Worm (Caenorhabditis elegans) whole organism, late embryonic: ENCODE data around the gene ptr-4.

ENCODE experiments used
- C38D4.7 ChIP-seq: fragments of 200-800 bp; sonication (Bioruptor generic); optimal IDR thresholded peaks from 2 replicates; lab custom pipeline; 2018; ENCODE audit warnings: mild to moderate bottlenecking, missing genetic modification characterization, moderate library complexity, missing compliant biosample characterization
- K09A11.1 ChIP-seq: sonication (generic microtip); optimal IDR thresholded peaks from 2 replicates; lab custom pipeline; 2017; ENCODE audit warnings: antibody characterized with exemption, mild to moderate bottlenecking, missing genetic modification characterization, missing compliant biosample characterization; ENCODE audit not compliant: insufficient read depth
- T23F11.4 ChIP-seq: fragments of 200-800 bp; sonication (Bioruptor generic); optimal IDR thresholded peaks from 2 replicates; lab custom pipeline; 2018; ENCODE audit warnings: mild to moderate bottlenecking, missing genetic modification characterization, missing compliant biosample characterization
- ahr-1 ChIP-seq: sonication (generic microtip); optimal IDR thresholded peaks from 2 replicates; lab custom pipeline; 2016; ENCODE audit warnings: missing genetic modification characterization, missing compliant biosample characterization
- ceh-18 ChIP-seq: sonication (generic microtip); optimal IDR thresholded peaks from 2 replicates; lab custom pipeline; 2016; ENCODE audit warnings: missing genetic modification characterization, missing compliant biosample characterization
- ceh-19 ChIP-seq: fragments of 200-800 bp; sonication (Bioruptor generic); optimal IDR thresholded peaks from 2 replicates; lab custom pipeline; 2018; ENCODE audit warnings: mild to moderate bottlenecking, missing genetic modification characterization, missing compliant biosample characterization
- ceh-22 ChIP-seq: sonication (generic microtip); optimal IDR thresholded peaks from 2 replicates; lab custom pipeline; 2017; ENCODE audit warnings: missing biosample characterization, missing genetic modification characterization
- ceh-24 ChIP-seq: sonication (generic microtip); optimal IDR thresholded peaks from 2 replicates; lab custom pipeline; 2016; ENCODE audit warnings: mild to moderate bottlenecking, missing genetic modification characterization, missing compliant biosample characterization
- ceh-34 ChIP-seq: sonication (generic microtip); optimal IDR thresholded peaks from 2 replicates; lab custom pipeline; 2016; ENCODE audit warnings: mild to moderate bottlenecking, missing genetic modification characterization, missing compliant biosample characterization
- ceh-45 ChIP-seq: fragments of 200-800 bp; sonication (Bioruptor generic); IDR thresholded peaks from 2 replicates; pipeline ENCODE4 v1.3.6; 2022; ENCODE audit warnings: missing genetic modification reagents, missing genetic modification characterization, missing compliant biosample characterization
- ceh-6 ChIP-seq: fragments of 200-800 bp; sonication (Bioruptor generic); optimal IDR thresholded peaks from 2 replicates; lab custom pipeline; 2018; ENCODE audit warnings: mild to moderate bottlenecking, missing genetic modification characterization, missing compliant biosample characterization
- ceh-9 ChIP-seq: sonication (generic microtip); optimal IDR thresholded peaks from 2 replicates; lab custom pipeline; 2016; ENCODE audit warnings: mild to moderate bottlenecking, missing genetic modification characterization, inconsistent platforms, missing compliant biosample characterization
- che-1 ChIP-seq: sonication (generic microtip); optimal IDR thresholded peaks from 2 replicates; lab custom pipeline; 2016; ENCODE audit warnings: mild to moderate bottlenecking, missing genetic modification characterization, missing compliant biosample characterization
- dve-1 ChIP-seq: sonication (generic microtip); optimal IDR thresholded peaks from 2 replicates; lab custom pipeline; 2017; ENCODE audit warnings: antibody characterized with exemption, mild to moderate bottlenecking, missing genetic modification characterization, missing compliant biosample characterization
- elt-4 ChIP-seq: sonication (generic microtip); optimal IDR thresholded peaks from 2 replicates; lab custom pipeline; 2016; ENCODE audit warnings: missing genetic modification characterization, missing compliant biosample characterization
- eyg-1 ChIP-seq: sonication (generic microtip); optimal IDR thresholded peaks from 2 replicates; lab custom pipeline; 2016; ENCODE audit warnings: missing genotype, missing genetic modification characterization, missing compliant biosample characterization
- fax-1 ChIP-seq: sonication (generic microtip); optimal IDR thresholded peaks from 2 replicates; lab custom pipeline; 2016; ENCODE audit warnings: missing genotype, missing genetic modification characterization, missing compliant biosample characterization
- fkh-10 ChIP-seq: fragments of 150-350 bp; optimal IDR thresholded peaks from 2 replicates; lab custom pipeline; 2014; ENCODE audit warnings: missing biosample characterization, missing genetic modification reagents, missing genetic modification characterization
- fkh-6 ChIP-seq: sonication (generic microtip); optimal IDR thresholded peaks from 2 replicates; lab custom pipeline; 2016; ENCODE audit warnings: missing genetic modification characterization, missing compliant biosample characterization
- gmeb-2 ChIP-seq: sonication (generic microtip); optimal IDR thresholded peaks from 2 replicates; lab custom pipeline; 2016; ENCODE audit warnings: missing genetic modification characterization, inconsistent platforms, missing compliant biosample characterization
- hlh-13 ChIP-seq: fragments of 200-800 bp; sonication (Bioruptor generic); optimal IDR thresholded peaks from 2 replicates; lab custom pipeline; 2018; ENCODE audit warnings: mild to moderate bottlenecking, missing genetic modification characterization, missing compliant biosample characterization
- hlh-15 ChIP-seq: sonication (generic microtip); optimal IDR thresholded peaks from 2 replicates; lab custom pipeline; 2016; ENCODE audit warnings: missing genetic modification characterization, missing compliant biosample characterization
- hlh-30 ChIP-seq: sonication (generic microtip); optimal IDR thresholded peaks from 2 replicates; lab custom pipeline; 2017; ENCODE audit warnings: antibody characterized with exemption, missing genetic modification characterization, missing compliant biosample characterization; ENCODE audit not compliant: insufficient read depth
- hlh-8 ChIP-seq: sonication (generic microtip); optimal IDR thresholded peaks from 2 replicates; lab custom pipeline; 2016; ENCODE audit warnings: missing genotype, missing genetic modification characterization, missing compliant biosample characterization
- lim-6 ChIP-seq: sonication (generic microtip); optimal IDR thresholded peaks from 2 replicates; lab custom pipeline; 2016; ENCODE audit warnings: missing genetic modification characterization, missing compliant biosample characterization
- mec-3 ChIP-seq: sonication (generic microtip); optimal IDR thresholded peaks from 2 replicates; lab custom pipeline; 2016; ENCODE audit warnings: borderline replicate concordance, missing genetic modification characterization, missing compliant biosample characterization
- nfya-1 ChIP-seq: sonication (generic microtip); optimal IDR thresholded peaks from 2 replicates; lab custom pipeline; 2017; ENCODE audit warnings: missing genetic modification characterization, mild to moderate bottlenecking, missing compliant biosample characterization, antibody characterized with exemption, moderate library complexity
- nhr-11 ChIP-seq: fragments of 150-350 bp; optimal IDR thresholded peaks from 2 replicates; lab custom pipeline; 2014; ENCODE audit warnings: missing biosample characterization, missing genetic modification characterization
- nhr-232 ChIP-seq: sonication (generic microtip); optimal IDR thresholded peaks from 2 replicates; lab custom pipeline; 2016; ENCODE audit warnings: missing genetic modification characterization, missing compliant biosample characterization
- npax-4 ChIP-seq: sonication (generic microtip); optimal IDR thresholded peaks from 2 replicates; lab custom pipeline; 2016; ENCODE audit warnings: missing genetic modification characterization, missing compliant biosample characterization
- pat-9 ChIP-seq: fragments of 200-800 bp; sonication (Bioruptor generic); optimal IDR thresholded peaks from 2 replicates; lab custom pipeline; 2018; ENCODE audit warnings: mild to moderate bottlenecking, missing genetic modification characterization, moderate library complexity, missing compliant biosample characterization
- pha-2 ChIP-seq: sonication (generic microtip); optimal IDR thresholded peaks from 2 replicates; lab custom pipeline; 2017; ENCODE audit warnings: mild to moderate bottlenecking, missing genetic modification characterization, missing compliant biosample characterization
- pros-1 ChIP-seq: fragments of 150-350 bp; optimal IDR thresholded peaks from 2 replicates; lab custom pipeline; 2014; ENCODE audit warnings: missing biosample characterization, missing genetic modification reagents, missing genetic modification characterization
- sdc-2 ChIP-seq: sonication (generic microtip); optimal IDR thresholded peaks from 2 replicates; lab custom pipeline; 2016; ENCODE audit warnings: missing genotype, missing genetic modification characterization, missing compliant biosample characterization
- sox-4 ChIP-seq: sonication (generic microtip); optimal IDR thresholded peaks from 2 replicates; lab custom pipeline; 2017; ENCODE audit warnings: mild to moderate bottlenecking, missing genetic modification characterization, inconsistent platforms, missing compliant biosample characterization
- tbx-2 ChIP-seq: sonication (generic microtip); optimal IDR thresholded peaks from 2 replicates; lab custom pipeline; 2016; ENCODE audit warnings: missing genetic modification characterization, missing compliant biosample characterization
- tbx-7 ChIP-seq: sonication (generic microtip); optimal IDR thresholded peaks from 2 replicates; lab custom pipeline; 2016; ENCODE audit warnings: missing genotype, missing genetic modification characterization, missing compliant biosample characterization
- ttx-3 ChIP-seq: sonication (generic microtip); optimal IDR thresholded peaks from 2 replicates; lab custom pipeline; 2016; ENCODE audit warnings: missing genetic modification reagents, missing genetic modification characterization, missing compliant biosample characterization
- unc-42 ChIP-seq: sonication (generic microtip); optimal IDR thresholded peaks from 2 replicates; lab custom pipeline; 2016; ENCODE audit warnings: missing genotype, missing genetic modification characterization, missing compliant biosample characterization
- ztf-16 ChIP-seq: sonication (generic microtip); optimal IDR thresholded peaks from 2 replicates; lab custom pipeline; 2017; ENCODE audit warnings: missing genetic modification characterization, missing compliant biosample characterization

Gene ptr-4

ce11 chrX:6090779-6091178, 25.0 kb upstream of the ptr-4 start:
- TF ChIP-seq ahr-1 (tag; lab: Kevin White, UChicago) (no peak), ttx-3 (tag; lab: Kevin White, UChicago) (no peak), lim-6 (tag; lab: Kevin White, UChicago) (no peak), hlh-15 (tag; lab: Kevin White, UChicago) (no peak), nhr-232 (tag; lab: Kevin White, UChicago) (no peak), ceh-45 (GFP tag; lab: Robert Waterston, UW) (no peak), hlh-30 (no peak), dve-1 (no peak), ztf-16 (no peak), eyg-1 (no peak)

- TF ChIP-seq fkh-6 (tag; lab: Kevin White, UChicago) (no peak), che-1 (tag; lab: Kevin White, UChicago) (no peak), dve-1 (no peak), ceh-9 (tag; lab: Kevin White, UChicago) (no peak), ceh-18 (tag; lab: Kevin White, UChicago) (no peak), ahr-1 (tag; lab: Kevin White, UChicago) (no peak), unc-42 (tag; lab: Kevin White, UChicago) (no peak), elt-4 (no peak)
- TF ChIP-seq, all 69 proteins: peak for 0
These were observed 22.9 kb upstream of the ptr-4 start for ce11 chrX:6088718-6089117.

ce11 chrX:6087676-6088075, 21.9 kb upstream of the ptr-4 start, which contains the start of gene C45B2.8:
Gene C45B2.8, plus strand, starts transcription at chrX:6087976.
- no peak for TF ChIP-seq nhr-11 (tag; lab: Kevin White, UChicago)
- TF ChIP-seq ceh-24 = no peak
- no peak for TF ChIP-seq pros-1 (tag; lab: Kevin White, UChicago)
- no peak for TF ChIP-seq unc-42 (tag; lab: Kevin White, UChicago)
- no peak for TF ChIP-seq hlh-30
- no peak for TF ChIP-seq ahr-1 (tag; lab: Kevin White, UChicago)
- TF ChIP-seq mec-3 = no peak
- no peak for TF ChIP-seq pat-9 (tag; lab: Kevin White, UChicago)
- TF ChIP-seq gmeb-2 = no peak
- TF ChIP-seq tbx-2 = no peak
- no peak for TF ChIP-seq T23F11.4
- no peak for TF ChIP-seq ceh-34 (tag; lab: Kevin White, UChicago)
- no peak for TF ChIP-seq ceh-19
- TF ChIP-seq ceh-6 (GFP tag; lab: Kevin White, UChicago) = no peak
- no peak for TF ChIP-seq sox-4 (tag; lab: Kevin White, UChicago)
- TF ChIP-seq hlh-8 = no peak

- TF ChIP-seq ceh-22 (tag; lab: Kevin White, UChicago) (no peak), lim-6 (tag; lab: Kevin White, UChicago) (no peak), ahr-1 (tag; lab: Kevin White, UChicago) (no peak), hlh-8 (no peak), tbx-7 (tag; lab: Kevin White, UChicago) (no peak), pat-9 (tag; lab: Kevin White, UChicago) (no peak), nhr-232 (tag; lab: Kevin White, UChicago) (no peak), nfya-1 (tag; lab: Kevin White, UChicago) (no peak), pha-2 (tag; lab: Kevin White, UChicago) (no peak), eyg-1 (no peak)
These were observed 20.0 kb upstream of the ptr-4 start, which contains the start of gene C45B2.1 for ce11 chrX:6085824-6086223. Gene C45B2.1, plus strand, starts transcription at chrX:6086124.

- no peak for TF ChIP-seq hlh-13 (GFP tag; lab: Kevin White, UChicago)
- TF ChIP-seq K09A11.1 (tag; lab: Kevin White, UChicago) = no peak
- TF ChIP-seq nhr-11 (tag; lab: Kevin White, UChicago) = no peak
- TF ChIP-seq npax-4 (tag; lab: Kevin White, UChicago) = no peak
- no peak for TF ChIP-seq mec-3
- TF ChIP-seq C38D4.7 = no peak
- no peak for TF ChIP-seq ahr-1 (tag; lab: Kevin White, UChicago)
- no peak for TF ChIP-seq fax-1 (tag; lab: Kevin White, UChicago)
- no peak for TF ChIP-seq nhr-232 (tag; lab: Kevin White, UChicago)
- TF ChIP-seq ceh-19 = no peak
- TF ChIP-seq fkh-10 (GFP tag; lab: Kevin White, UChicago) = no peak
- TF ChIP-seq sdc-2 (tag; lab: Kevin White, UChicago) = no peak
- TF ChIP-seq hlh-15 (tag; lab: Kevin White, UChicago) = no peak
- no peak for TF ChIP-seq fkh-6 (tag; lab: Kevin White, UChicago)
- TF ChIP-seq ceh-45 (GFP tag; lab: Robert Waterston, UW) = no peak
- no peak for TF ChIP-seq ceh-6 (GFP tag; lab: Kevin White, UChicago)
- no peak for TF ChIP-seq tbx-2
These were observed 18.7 kb upstream of the ptr-4 start, which contains the start of gene C45B2.2 for ce11 chrX:6084439-6084838. Gene C45B2.2, plus strand, starts transcription at chrX:6084739.
